Fruit fly (Drosophila melanogaster) whole organism, pupa: ENCODE data around the gene TwdlV.

Source experiments
- CG12605 ChIP-seq: fragments of 200-800 bp; sonication (Bioruptor generic); IDR thresholded peaks from 2 replicates; pipeline ENCODE4 v1.3.6; 2022; ENCODE audit warnings: missing biosample characterization, missing genetic modification characterization
- CG13204 ChIP-seq: fragments of 200-800 bp; sonication (Bioruptor generic); optimal IDR thresholded peaks from 2 replicates; lab custom pipeline; 2018; ENCODE audit warnings: missing biosample characterization, mild to moderate bottlenecking, missing genetic modification characterization, moderate library complexity
- CG15710 ChIP-seq: fragments of 200-800 bp; sonication (Bioruptor generic); optimal IDR thresholded peaks from 2 replicates; lab custom pipeline; 2018; ENCODE audit warnings: missing biosample characterization, mild to moderate bottlenecking, missing genetic modification characterization, moderate library complexity
- CG17806 ChIP-seq: fragments of 200-800 bp; sonication (Bioruptor generic); optimal IDR thresholded peaks from 2 replicates; lab custom pipeline; 2018; ENCODE audit warnings: missing biosample characterization, mild to moderate bottlenecking, missing genetic modification characterization, moderate library complexity
- CG34367 ChIP-seq: fragments of 200-800 bp; sonication (Bioruptor generic); optimal IDR thresholded peaks from 2 replicates; lab custom pipeline; 2018; ENCODE audit warnings: missing biosample characterization, mild to moderate bottlenecking, missing genetic modification characterization
- CG4496 ChIP-seq: fragments of 200-800 bp; sonication (Bioruptor generic); IDR thresholded peaks from 3 replicates; pipeline ENCODE4 v1.3.6; 2022; ENCODE audit warnings: missing biosample characterization, missing genetic modification characterization
- CG8159 ChIP-seq: fragments of 200-800 bp; sonication (Bioruptor generic); optimal IDR thresholded peaks from 3 replicates; lab custom pipeline; 2018; ENCODE audit warnings: missing biosample characterization, mild to moderate bottlenecking, missing genetic modification characterization, moderate library complexity
- CG8301 ChIP-seq: fragments of 200-800 bp; sonication (Bioruptor generic); optimal IDR thresholded peaks from 2 replicates; lab custom pipeline; 2018; ENCODE audit warnings: missing biosample characterization, mild to moderate bottlenecking, missing genetic modification characterization
- EcR ChIP-seq: fragments of 200-800 bp; sonication (Bioruptor generic); optimal IDR thresholded peaks from 3 replicates; lab custom pipeline; 2019; ENCODE audit warnings: missing biosample characterization, missing genetic modification characterization, mild to moderate bottlenecking, moderate library complexity, missing genetic modification reagents
- Pif1A ChIP-seq: fragments of 200-800 bp; sonication (Bioruptor generic); optimal IDR thresholded peaks from 3 replicates; lab custom pipeline; 2016; ENCODE audit warnings: missing biosample characterization, missing genetic modification characterization
- Snoo ChIP-seq: fragments of 200-800 bp; sonication (Bioruptor generic); optimal IDR thresholded peaks from 3 replicates; lab custom pipeline; 2017; ENCODE audit warnings: missing biosample characterization, mild to moderate bottlenecking, missing genetic modification characterization, inconsistent platforms
- fd96Ca ChIP-seq: fragments of 200-800 bp; sonication (Bioruptor generic); IDR thresholded peaks from 3 replicates; pipeline ENCODE4 v1.3.6; 2022; ENCODE audit warnings: missing biosample characterization, missing genetic modification characterization
- gl ChIP-seq: fragments of 200-800 bp; sonication (Bioruptor generic); optimal IDR thresholded peaks from 2 replicates; lab custom pipeline; 2018; ENCODE audit warnings: missing biosample characterization, mild to moderate bottlenecking, missing genetic modification characterization
- rn ChIP-seq: fragments of 200-800 bp; sonication (Bioruptor generic); IDR thresholded peaks from 2 replicates; pipeline ENCODE4 v1.3.6; 2022; ENCODE audit warnings: missing biosample characterization, missing genetic modification characterization

dm6 chr3R:4249947-4250346 lies 4.6 kb upstream of the TwdlV start:
- no peak for TF ChIP-seq CG34367 (tag; lab: Kevin White, UChicago)
- TF ChIP-seq rn (GFP tag; lab: Robert Waterston, UW), result no peak
- no peak for TF ChIP-seq gl (tag; lab: Kevin White, UChicago)
- TF ChIP-seq CG15710 (tag; lab: Kevin White, UChicago), result no peak
- TF ChIP-seq fd96Ca, result no peak
- TF ChIP-seq Snoo, result no peak
- TF ChIP-seq CG4496, result no peak
- no peak for TF ChIP-seq CG13204 (GFP tag; lab: Kevin White, UChicago)
- no peak for TF ChIP-seq Pif1A (GFP tag; lab: Kevin White, UChicago)
- TF ChIP-seq CG17806 (tag; lab: Kevin White, UChicago), result no peak
- TF ChIP-seq CG12605 (GFP tag; lab: Robert Waterston, UW), result no peak
- TF ChIP-seq CG8159 (tag; lab: Kevin White, UChicago), result no peak
- TF ChIP-seq EcR (GFP tag; lab: Kevin White, UChicago), result no peak
- TF ChIP-seq CG8301, result no peak
